Fruit fly (Drosophila melanogaster) whole organism, embryonic: ENCODE results near the gene dx.

Experiments
- ATbp ChIP-seq: fragments of 200-800 bp; sonication (Bioruptor generic); optimal IDR thresholded peaks from 2 replicates; lab custom pipeline; 2017; ENCODE audit warnings: missing biosample characterization, mild to moderate bottlenecking, missing genetic modification characterization, missing genetic modification reagents
- CG1024 ChIP-seq: fragments of 200-800 bp; sonication (Bioruptor generic); IDR thresholded peaks from 2 replicates; pipeline ENCODE4 v1.3.6; 2022; ENCODE audit warnings: missing biosample characterization, missing genetic modification characterization
- CG11696 ChIP-seq: fragments of 200-800 bp; sonication (Bioruptor generic); IDR thresholded peaks from 2 replicates; pipeline ENCODE4 v1.3.6; 2022; ENCODE audit warnings: missing biosample characterization, missing genetic modification characterization
- CG13287 ChIP-seq: fragments of 200-800 bp; sonication (Bioruptor generic); IDR thresholded peaks from 2 replicates; pipeline ENCODE4 v1.3.6; 2022; ENCODE audit warnings: missing biosample characterization, missing genetic modification characterization; ENCODE audit not compliant: partially characterized antibody
- CG14050 ChIP-seq: fragments of 200-800 bp; sonication (Bioruptor generic); IDR thresholded peaks from 3 replicates; pipeline ENCODE4 v1.3.6; 2022; ENCODE audit warnings: missing biosample characterization, missing genetic modification characterization
- CG14710 ChIP-seq: fragments of 200-800 bp; sonication (Bioruptor generic); optimal IDR thresholded peaks from 3 replicates; lab custom pipeline; 2019; ENCODE audit warnings: missing biosample characterization, mild to moderate bottlenecking, missing genetic modification characterization, moderate library complexity
- CG14965 ChIP-seq: fragments of 200-800 bp; sonication (Bioruptor generic); optimal IDR thresholded peaks from 2 replicates; lab custom pipeline; 2016; ENCODE audit warnings: missing biosample characterization, missing genetic modification characterization, borderline replicate concordance
- CG1602 ChIP-seq: fragments of 200-800 bp; sonication (Bioruptor generic); optimal IDR thresholded peaks from 3 replicates; lab custom pipeline; 2016; ENCODE audit warnings: missing biosample characterization, missing genetic modification characterization
- CG17361 ChIP-seq: fragments of 200-800 bp; sonication (Bioruptor generic); IDR thresholded peaks from 3 replicates; pipeline ENCODE4 v1.3.6; 2022; ENCODE audit warnings: missing biosample characterization, missing genetic modification characterization
- CG17568 ChIP-seq: fragments of 200-800 bp; sonication (Bioruptor generic); optimal IDR thresholded peaks from 2 replicates; lab custom pipeline; 2018; ENCODE audit warnings: missing biosample characterization, mild to moderate bottlenecking, missing genetic modification characterization, moderate library complexity
- CG17612 ChIP-seq: fragments of 200-800 bp; sonication (Bioruptor generic); IDR thresholded peaks from 2 replicates; pipeline ENCODE4 v1.3.6; 2022; ENCODE audit warnings: missing biosample characterization, missing genetic modification characterization
- CG17802 ChIP-seq: fragments of 200-800 bp; sonication (Bioruptor generic); optimal IDR thresholded peaks from 2 replicates; lab custom pipeline; 2018; ENCODE audit warnings: missing biosample characterization, mild to moderate bottlenecking, missing genetic modification characterization, moderate library complexity
- CG1792 ChIP-seq: fragments of 200-800 bp; sonication (Bioruptor generic); optimal IDR thresholded peaks from 2 replicates; lab custom pipeline; 2016; ENCODE audit warnings: missing biosample characterization, missing genetic modification characterization
- CG2120 ChIP-seq: fragments of 200-800 bp; sonication (Bioruptor generic); optimal IDR thresholded peaks from 3 replicates; lab custom pipeline; 2016; ENCODE audit warnings: missing biosample characterization, missing genetic modification characterization
- CG2712 ChIP-seq: fragments of 200-800 bp; optimal IDR thresholded peaks from 3 replicates; lab custom pipeline; 2019; ENCODE audit warnings: missing biosample characterization, mild to moderate bottlenecking, missing genetic modification characterization, moderate library complexity
- CG30020 ChIP-seq: fragments of 200-800 bp; optimal IDR thresholded peaks from 2 replicates; lab custom pipeline; 2019; ENCODE audit warnings: missing biosample characterization, mild to moderate bottlenecking, missing genetic modification characterization, moderate library complexity
- CG33213 ChIP-seq: fragments of 200-800 bp; sonication (Bioruptor generic); optimal IDR thresholded peaks from 3 replicates; lab custom pipeline; 2016; ENCODE audit warnings: missing biosample characterization, missing genetic modification characterization
- CG4328 ChIP-seq: fragments of 200-800 bp; sonication (Bioruptor generic); optimal IDR thresholded peaks from 3 replicates; lab custom pipeline; 2017; ENCODE audit warnings: missing biosample characterization, missing genetic modification reagents, missing genetic modification characterization
- CG4360 ChIP-seq: fragments of 200-800 bp; sonication (Bioruptor generic); IDR thresholded peaks from 2 replicates; pipeline ENCODE4 v1.3.6; 2022; ENCODE audit warnings: missing biosample characterization, missing genetic modification characterization
- CG6175 ChIP-seq: fragments of 200-800 bp; sonication (Bioruptor generic); IDR thresholded peaks from 3 replicates; pipeline ENCODE4 v1.3.6; 2022; ENCODE audit warnings: missing biosample characterization, missing genetic modification characterization
- CG6765 ChIP-seq: fragments of 200-800 bp; sonication (Bioruptor generic); optimal IDR thresholded peaks from 3 replicates; lab custom pipeline; 2017; ENCODE audit warnings: missing biosample characterization, mild to moderate bottlenecking, missing genetic modification characterization
- CG7745 ChIP-seq: fragments of 200-800 bp; sonication (Bioruptor generic); optimal IDR thresholded peaks from 2 replicates; lab custom pipeline; 2018; ENCODE audit warnings: missing biosample characterization, mild to moderate bottlenecking, missing genetic modification characterization, moderate library complexity
- CG8089 ChIP-seq: fragments of 200-800 bp; sonication (Bioruptor generic); optimal IDR thresholded peaks from 3 replicates; lab custom pipeline; 2016; ENCODE audit warnings: missing biosample characterization, missing genetic modification characterization
- CG9932 ChIP-seq: fragments of 200-800 bp; sonication (Bioruptor generic); IDR thresholded peaks from 2 replicates; pipeline ENCODE4 v1.3.6; 2022; ENCODE audit warnings: missing biosample characterization, missing genetic modification characterization
- CHES-1-like ChIP-seq: fragments of 200-800 bp; sonication (Bioruptor generic); optimal IDR thresholded peaks from 2 replicates; lab custom pipeline; 2016; ENCODE audit warnings: missing biosample characterization, missing genetic modification characterization
- CTCF ChIP-seq: fragments of 200-800 bp; sonication (Bioruptor generic); optimal IDR thresholded peaks from 2 replicates; lab custom pipeline; 2017; ENCODE audit warnings: missing biosample characterization, mild to moderate bottlenecking, missing genetic modification characterization, moderate library complexity
- Camta ChIP-seq: fragments of 200-800 bp; sonication (Bioruptor generic); optimal IDR thresholded peaks from 2 replicates; lab custom pipeline; 2016; ENCODE audit warnings: missing biosample characterization, missing genetic modification characterization
- CoRest ChIP-seq: fragments of 200-800 bp; sonication (Bioruptor generic); optimal IDR thresholded peaks from 3 replicates; lab custom pipeline; 2018; ENCODE audit warnings: missing biosample characterization, mild to moderate bottlenecking, missing genetic modification characterization, moderate library complexity
- CrebB ChIP-seq: fragments of 200-800 bp; sonication (Bioruptor generic); optimal IDR thresholded peaks from 3 replicates; lab custom pipeline; 2018; ENCODE audit warnings: missing biosample characterization, mild to moderate bottlenecking, missing genetic modification characterization
- D19B ChIP-seq: fragments of 200-800 bp; sonication (Bioruptor generic); optimal IDR thresholded peaks from 2 replicates; lab custom pipeline; 2017; ENCODE audit warnings: missing biosample characterization, mild to moderate bottlenecking, missing genetic modification characterization
- Elba2 ChIP-seq: fragments of 200-800 bp; sonication (Bioruptor generic); optimal IDR thresholded peaks from 3 replicates; lab custom pipeline; 2016; ENCODE audit warnings: missing biosample characterization, missing genetic modification characterization
- HmgZ ChIP-seq: fragments of 200-800 bp; sonication (Bioruptor generic); optimal IDR thresholded peaks from 2 replicates; lab custom pipeline; 2018; ENCODE audit warnings: missing biosample characterization, mild to moderate bottlenecking, missing genetic modification characterization
- Opbp ChIP-seq: fragments of 200-800 bp; sonication (Bioruptor generic); IDR thresholded peaks from 3 replicates; pipeline ENCODE4 v1.3.6; 2022; ENCODE audit warnings: missing biosample characterization, missing genetic modification characterization; ENCODE audit not compliant: partially characterized antibody
- Vsx1 ChIP-seq: fragments of 200-800 bp; sonication (Bioruptor generic); optimal IDR thresholded peaks from 2 replicates; lab custom pipeline; 2017; ENCODE audit warnings: missing biosample characterization, mild to moderate bottlenecking, missing genetic modification characterization, missing genetic modification reagents
- abd-A ChIP-seq: fragments of 200-800 bp; sonication (Bioruptor generic); optimal IDR thresholded peaks from 3 replicates; lab custom pipeline; 2019; ENCODE audit warnings: missing biosample characterization, mild to moderate bottlenecking, missing genetic modification characterization, moderate library complexity
- ac ChIP-seq: fragments of 200-800 bp; sonication (Bioruptor generic); optimal IDR thresholded peaks from 3 replicates; lab custom pipeline; 2017; ENCODE audit warnings: missing biosample characterization, mild to moderate bottlenecking, missing genetic modification characterization
- bab2 ChIP-seq: fragments of 200-800 bp; sonication (Bioruptor generic); optimal IDR thresholded peaks from 2 replicates; lab custom pipeline; 2016; ENCODE audit warnings: missing biosample characterization, missing genetic modification characterization
- caup ChIP-seq: fragments of 200-800 bp; sonication (Bioruptor generic); optimal IDR thresholded peaks from 3 replicates; lab custom pipeline; 2017; ENCODE audit warnings: missing biosample characterization, mild to moderate bottlenecking, missing genetic modification characterization, moderate library complexity; ENCODE audit not compliant: severe bottlenecking
- crc ChIP-seq: fragments of 200-800 bp; sonication (Bioruptor generic); optimal IDR thresholded peaks from 2 replicates; lab custom pipeline; 2016; ENCODE audit warnings: missing biosample characterization, missing genetic modification characterization
- dati ChIP-seq: fragments of 200-800 bp; sonication (Bioruptor generic); IDR thresholded peaks from 2 replicates; pipeline ENCODE4 v1.3.6; 2022; ENCODE audit warnings: missing biosample characterization, missing genetic modification characterization
- eve ChIP-seq, 2 experiments: fragments of >200 bp; optimal IDR thresholded peaks; 2 replicates each; lab custom pipeline; 2017; ENCODE audit warnings: missing biosample characterization in 2 of 2, missing genetic modification characterization in 2 of 2
- ewg ChIP-seq: fragments of 200-800 bp; sonication (Bioruptor generic); optimal IDR thresholded peaks from 3 replicates; lab custom pipeline; 2017; ENCODE audit warnings: mild to moderate bottlenecking, missing biosample characterization, missing genetic modification reagents, missing genetic modification characterization
- gcm ChIP-seq: fragments of 200-800 bp; sonication (Bioruptor generic); optimal IDR thresholded peaks from 2 replicates; lab custom pipeline; 2019; ENCODE audit warnings: missing biosample characterization, mild to moderate bottlenecking, missing genetic modification characterization, moderate library complexity
- inv ChIP-seq: fragments of 200-800 bp; sonication (Bioruptor generic); IDR thresholded peaks from 2 replicates; pipeline ENCODE4 v1.3.6; 2022; ENCODE audit warnings: missing biosample characterization, missing genetic modification characterization; ENCODE audit not compliant: partially characterized antibody
- ken ChIP-seq: fragments of 200-800 bp; sonication (Bioruptor generic); IDR thresholded peaks from 3 replicates; pipeline ENCODE4 v1.3.6; 2022; ENCODE audit warnings: missing biosample characterization, missing genetic modification characterization
- nom ChIP-seq: fragments of 200-800 bp; sonication (Bioruptor generic); optimal IDR thresholded peaks from 2 replicates; lab custom pipeline; 2017; ENCODE audit warnings: missing biosample characterization, missing genetic modification characterization, mild to moderate bottlenecking, moderate library complexity, missing genetic modification reagents
- p53 ChIP-seq: fragments of 200-800 bp; sonication (Bioruptor generic); optimal IDR thresholded peaks from 2 replicates; lab custom pipeline; 2016; ENCODE audit warnings: missing biosample characterization, missing genetic modification characterization
- pfk ChIP-seq: fragments of 200-800 bp; sonication (Bioruptor generic); optimal IDR thresholded peaks from 2 replicates; lab custom pipeline; 2018; ENCODE audit warnings: missing biosample characterization, mild to moderate bottlenecking, missing genetic modification characterization, moderate library complexity
- pros ChIP-seq: fragments of 200-800 bp; sonication (Bioruptor generic); optimal IDR thresholded peaks from 3 replicates; lab custom pipeline; 2019; ENCODE audit warnings: missing biosample characterization, mild to moderate bottlenecking, missing genetic modification characterization, moderate library complexity
- salm ChIP-seq: fragments of 200-800 bp; sonication (Bioruptor generic); optimal IDR thresholded peaks from 2 replicates; lab custom pipeline; 2018; ENCODE audit warnings: missing biosample characterization, mild to moderate bottlenecking, missing genetic modification characterization
- tna ChIP-seq: fragments of 200-800 bp; sonication (Bioruptor generic); IDR thresholded peaks from 2 replicates; pipeline ENCODE4 v1.3.6; 2022; ENCODE audit warnings: missing biosample characterization, missing genetic modification characterization; ENCODE audit not compliant: partially characterized antibody

The dx gene

DNA sequence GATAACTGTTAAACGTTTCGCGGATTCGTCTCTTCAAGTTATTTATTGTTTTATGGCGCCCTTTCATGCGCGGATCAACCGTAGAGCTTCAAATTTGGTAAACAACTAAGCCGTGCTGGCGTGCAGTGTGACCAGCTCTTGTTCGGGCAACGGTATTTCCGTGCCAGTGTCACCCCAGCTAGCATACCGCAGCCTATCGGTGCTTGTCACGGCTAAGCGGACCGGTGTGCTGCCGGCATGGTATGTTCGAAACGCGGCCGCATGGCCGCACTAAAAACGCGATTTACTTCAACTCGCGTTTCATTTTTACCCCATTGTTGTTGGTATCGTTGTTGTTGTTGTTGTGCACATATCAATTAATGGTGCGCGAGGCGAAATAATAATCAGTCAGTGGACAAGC is 9.6 kb upstream of the dx start, which contains the start of the genes CG42340 and CG3918 (continued):
- TF ChIP-seq salm (tag; lab: Kevin White, UChicago) (no peak), CG1602 (GFP tag; lab: Kevin White, UChicago) (no peak), CG33213 (GFP tag; lab: Kevin White, UChicago) (peak; percentile 98), CG14710 (tag; lab: Kevin White, UChicago) (peak; percentile 100), CG7745 (no peak), gcm (peak; percentile 28), pfk (GFP tag; lab: Kevin White, UChicago) (peak; percentile 10), CG9932 (GFP tag; lab: Robert Waterston, UW) (peak; percentile 53), CG2120 (peak; percentile 44), CoRest (tag; lab: Kevin White, UChicago) (peak; percentile 45), HmgZ (tag; lab: Kevin White, UChicago) (peak; percentile 83), CG1792 (GFP tag; lab: Kevin White, UChicago) (no peak), Elba2 (peak; percentile 58), CG4360 (peak; percentile 95), Camta (GFP tag; lab: Kevin White, UChicago) (no peak), CG17361 (GFP tag; lab: Robert Waterston, UW) (0 out of 3 replicates have a peak, but pooled peaks have one; percentile 35), caup (GFP tag; lab: Kevin White, UChicago) (peak; percentile 17), CHES-1-like (GFP tag; lab: Kevin White, UChicago) (peak; percentile 63), CG1024 (GFP tag; lab: Robert Waterston, UW) (no peak), CG14965 (GFP tag; lab: Kevin White, UChicago) (no peak), CG13287 (GFP tag; lab: Robert Waterston, UW) (peak; percentile 75), CG17802 (tag; lab: Kevin White, UChicago) (no peak), ATbp (GFP tag; lab: Kevin White, UChicago) (no peak), p53 (peak; percentile 55), Opbp (GFP tag; lab: Robert Waterston, UW) (peak; percentile 55; the same call in 1 of the 3 replicates), eve (GFP tag; optimal IDR thresholded peaks at IDR 0.05; lab: Kevin White, UChicago) (no peak), CG17568 (GFP tag; lab: Kevin White, UChicago) (no peak), CG4328 (GFP tag; lab: Kevin White, UChicago) (no peak), crc (GFP tag; lab: Kevin White, UChicago) (no peak), CrebB (tag; lab: Kevin White, UChicago) (no peak), abd-A (tag; lab: Kevin White, UChicago) (peak; percentile 69), CG6175 (GFP tag; lab: Robert Waterston, UW) (no peak), ken (GFP tag; lab: Robert Waterston, UW) (0 out of 3 replicates have a peak, but pooled peaks have one; percentile 9), CG30020 (peak; percentile 26), CG17612 (no peak), ewg (GFP tag; lab: Kevin White, UChicago) (peak; percentile 44), CG6765 (no peak), CTCF (GFP tag; lab: Kevin White, UChicago) (peak; percentile 17), CG11696 (GFP tag; lab: Robert Waterston, UW) (no peak), dati (GFP tag; lab: Robert Waterston, UW) (no peak), bab2 (GFP tag; lab: Kevin White, UChicago) (no peak), pros (no peak), D19B (GFP tag; lab: Kevin White, UChicago) (no peak), inv (peak; percentile 53; the same call in 1 of the 2 replicates), CG2712 (tag; lab: Kevin White, UChicago) (peak; percentile 39), Vsx1 (GFP tag; lab: Kevin White, UChicago) (no peak), tna (peak; percentile 13; the same call in 1 of the 2 replicates), CG14050 (GFP tag; lab: Robert Waterston, UW) (no peak), nom (GFP tag; lab: Kevin White, UChicago) (no peak), ac (GFP tag; lab: Kevin White, UChicago) (no peak), CG8089 (GFP tag; lab: Kevin White, UChicago) (no peak)
